Worm (Caenorhabditis elegans) whole organism, young adult: ENCODE results near the gene M176.16.

Experiments used
- B0019.2 ChIP-seq: fragments of 200-800 bp; sonication (Bioruptor generic); conservative IDR thresholded peaks from 2 replicates; pipeline ENCODE4 v1.3.6; 2022; ENCODE audit warnings: missing genetic modification reagents, missing genetic modification characterization, missing compliant biosample characterization
- B0261.1 ChIP-seq: sonication (generic microtip); optimal IDR thresholded peaks from 2 replicates; lab custom pipeline; 2016; ENCODE audit warnings: mild to moderate bottlenecking, missing genetic modification characterization, moderate library complexity, missing compliant biosample characterization
- C06A6.2 ChIP-seq: fragments of 200-800 bp; sonication (Bioruptor generic); conservative IDR thresholded peaks from 2 replicates; pipeline ENCODE4 v1.3.6; 2022; ENCODE audit warnings: missing genetic modification characterization, missing compliant biosample characterization
- F23B12.7 ChIP-seq: sonication (generic microtip); optimal IDR thresholded peaks from 2 replicates; lab custom pipeline; 2017; ENCODE audit warnings: missing genetic modification characterization, mild to moderate bottlenecking, missing compliant biosample characterization, antibody characterized with exemption, moderate library complexity; ENCODE audit not compliant: insufficient read depth
- F49E8.2 ChIP-seq: sonication (generic microtip); optimal IDR thresholded peaks from 3 replicates; lab custom pipeline; 2017; ENCODE audit warnings: missing genetic modification characterization, mild to moderate bottlenecking, missing compliant biosample characterization, antibody characterized with exemption, moderate library complexity; ENCODE audit not compliant: insufficient read depth
- F55B11.4 ChIP-seq: sonication (generic microtip); optimal IDR thresholded peaks from 2 replicates; lab custom pipeline; 2016; ENCODE audit warnings: missing compliant biosample characterization, missing genetic modification characterization, borderline replicate concordance; ENCODE audit not compliant: insufficient read depth
- K11D2.4 ChIP-seq: fragments of 200-800 bp; sonication (Bioruptor generic); IDR thresholded peaks from 2 replicates; pipeline ENCODE4 v1.3.6; 2022; ENCODE audit warnings: missing genetic modification reagents, missing genetic modification characterization, missing compliant biosample characterization
- T07F8.4 ChIP-seq: sonication (generic microtip); optimal IDR thresholded peaks from 2 replicates; lab custom pipeline; 2016; ENCODE audit warnings: mild to moderate bottlenecking, missing genetic modification characterization, moderate library complexity, missing compliant biosample characterization
- ama-1 ChIP-seq, 3 experiments: fragments of 150-350 bp in 1 of 3; sonication (generic microtip) in 2 of 3; optimal IDR thresholded peaks; 2 replicates each; lab custom pipeline; 2014 to 2018; ENCODE audit warnings: missing biosample characterization in 2 of 3, missing genetic modification characterization in 2 of 3, missing genetic modification reagents in 2 of 3
- aptf-2 ChIP-seq: fragments of 200-800 bp; sonication (Bioruptor generic); conservative IDR thresholded peaks from 2 replicates; pipeline ENCODE4 v1.3.6; 2022; ENCODE audit warnings: missing genetic modification reagents, missing genetic modification characterization, missing compliant biosample characterization
- athp-1 ChIP-seq: sonication (generic microtip); optimal IDR thresholded peaks from 2 replicates; lab custom pipeline; 2017; ENCODE audit warnings: mild to moderate bottlenecking, missing genetic modification characterization, missing compliant biosample characterization
- attf-6 ChIP-seq: fragments of 200-800 bp; sonication (Bioruptor generic); IDR thresholded peaks from 2 replicates; pipeline ENCODE4 v1.3.6; 2022; ENCODE audit warnings: missing genetic modification reagents, missing genetic modification characterization, missing compliant biosample characterization
- bed-1 ChIP-seq: fragments of 200-800 bp; sonication (Bioruptor generic); IDR thresholded peaks from 2 replicates; pipeline ENCODE4 v1.3.6; 2022; ENCODE audit warnings: missing genetic modification reagents, missing genetic modification characterization, missing compliant biosample characterization
- cebp-2 ChIP-seq: fragments of 200-800 bp; sonication (Bioruptor generic); IDR thresholded peaks from 2 replicates; pipeline ENCODE4 v1.3.6; 2022; ENCODE audit warnings: missing genetic modification characterization, missing compliant biosample characterization
- ceh-100 ChIP-seq: fragments of 200-800 bp; sonication (Bioruptor generic); IDR thresholded peaks from 2 replicates; pipeline ENCODE4 v1.3.6; 2022; ENCODE audit warnings: missing genetic modification reagents, missing genetic modification characterization, missing compliant biosample characterization
- ceh-79 ChIP-seq: sonication (generic microtip); optimal IDR thresholded peaks from 2 replicates; lab custom pipeline; 2017; ENCODE audit warnings: mild to moderate bottlenecking, missing genetic modification characterization, missing compliant biosample characterization
- die-1 ChIP-seq: sonication (generic microtip); optimal IDR thresholded peaks from 2 replicates; lab custom pipeline; 2016; ENCODE audit warnings: missing genotype, mild to moderate bottlenecking, missing genetic modification characterization, missing compliant biosample characterization
- dpl-1 ChIP-seq: fragments of 150-350 bp; optimal IDR thresholded peaks from 2 replicates; lab custom pipeline; 2014; ENCODE audit warnings: missing biosample characterization, missing genetic modification reagents, missing genetic modification characterization
- efl-1 ChIP-seq: fragments of 150-350 bp; optimal IDR thresholded peaks from 2 replicates; lab custom pipeline; 2014; ENCODE audit warnings: missing biosample characterization, missing genetic modification reagents, missing genetic modification characterization
- ekl-4 ChIP-seq: fragments of 200-800 bp; sonication (Bioruptor generic); IDR thresholded peaks from 2 replicates; pipeline ENCODE4 v1.3.6; 2022; ENCODE audit warnings: missing genetic modification reagents, missing genetic modification characterization, missing compliant biosample characterization
- him-1 ChIP-seq: sonication (generic microtip); optimal IDR thresholded peaks from 2 replicates; lab custom pipeline; 2016; ENCODE audit warnings: missing genotype, missing genetic modification reagents, missing genetic modification characterization, missing compliant biosample characterization
- hmg-1.2 ChIP-seq: fragments of 200-800 bp; sonication (Bioruptor generic); IDR thresholded peaks from 2 replicates; pipeline ENCODE4 v1.3.6; 2022; ENCODE audit warnings: missing genetic modification reagents, missing genetic modification characterization, missing compliant biosample characterization
- hsf-1 ChIP-seq: fragments of 200-800 bp; sonication (Bioruptor generic); IDR thresholded peaks from 2 replicates; pipeline ENCODE4 v1.3.6; 2022; ENCODE audit warnings: missing genetic modification reagents, missing genetic modification characterization, missing compliant biosample characterization
- lag-1 ChIP-seq: fragments of 200-800 bp; sonication (Bioruptor generic); IDR thresholded peaks from 2 replicates; pipeline ENCODE4 v1.3.6; 2022; ENCODE audit warnings: missing genetic modification reagents, missing genetic modification characterization, missing compliant biosample characterization
- let-526 ChIP-seq: fragments of 200-800 bp; sonication (Bioruptor generic); IDR thresholded peaks from 2 replicates; pipeline ENCODE4 v1.3.6; 2022; ENCODE audit warnings: missing genetic modification reagents, missing genetic modification characterization, missing compliant biosample characterization
- let-607 ChIP-seq, 2 experiments: fragments of 200-800 bp in 1 of 2; sonication (Bioruptor generic) in 1 of 2; sonication (generic microtip) in 1 of 2; optimal IDR thresholded peaks; 2 replicates each; lab custom pipeline; 2016 to 2018; ENCODE audit warnings: mild to moderate bottlenecking in 2 of 2, missing compliant biosample characterization in 2 of 2, missing genetic modification characterization in 2 of 2, moderate library complexity in 2 of 2, missing genotype in 1 of 2
- lin-54 ChIP-seq: fragments of 200-800 bp; sonication (Bioruptor generic); optimal IDR thresholded peaks from 2 replicates; lab custom pipeline; 2018; ENCODE audit warnings: mild to moderate bottlenecking, missing genetic modification characterization, missing compliant biosample characterization
- lsy-27 ChIP-seq: sonication (generic microtip); optimal IDR thresholded peaks from 2 replicates; lab custom pipeline; 2017; ENCODE audit warnings: missing genetic modification characterization, mild to moderate bottlenecking, missing compliant biosample characterization, antibody characterized with exemption, missing genotype, borderline replicate concordance; ENCODE audit not compliant: insufficient read depth
- madf-3 ChIP-seq: fragments of 200-800 bp; sonication (Bioruptor generic); IDR thresholded peaks from 2 replicates; pipeline ENCODE4 v1.3.6; 2022; ENCODE audit warnings: missing genetic modification reagents, missing genetic modification characterization, missing compliant biosample characterization
- nhr-120 ChIP-seq: fragments of 200-800 bp; sonication (Bioruptor generic); IDR thresholded peaks from 2 replicates; pipeline ENCODE4 v1.3.6; 2022; ENCODE audit warnings: missing genetic modification characterization, missing compliant biosample characterization
- nhr-80 ChIP-seq: sonication (generic microtip); optimal IDR thresholded peaks from 2 replicates; lab custom pipeline; 2016; ENCODE audit warnings: missing genetic modification characterization, missing compliant biosample characterization
- pbrm-1 ChIP-seq: fragments of 200-800 bp; sonication (Bioruptor generic); IDR thresholded peaks from 2 replicates; pipeline ENCODE4 v1.3.6; 2022; ENCODE audit warnings: missing genetic modification reagents, missing genetic modification characterization, missing compliant biosample characterization
- pha-4 ChIP-seq: fragments of 150-350 bp; sonication (generic microtip); optimal IDR thresholded peaks from 2 replicates; lab custom pipeline; 2014; ENCODE audit warnings: missing biosample characterization, missing genetic modification reagents, missing genetic modification characterization
- repo-1 ChIP-seq: sonication (generic microtip); optimal IDR thresholded peaks from 2 replicates; lab custom pipeline; 2017; ENCODE audit warnings: mild to moderate bottlenecking, missing genetic modification characterization, missing compliant biosample characterization
- rpc-1 ChIP-seq, 2 experiments: fragments of 150-350 bp in 1 of 2; sonication (generic microtip) in 1 of 2; optimal IDR thresholded peaks; 2 replicates each; lab custom pipeline; 2014 to 2018; ENCODE audit warnings: missing biosample characterization in 1 of 2, missing genetic modification characterization in 1 of 2, missing genetic modification reagents in 1 of 2, missing genotype in 1 of 2
- snpc-1.1 ChIP-seq: sonication (generic microtip); optimal IDR thresholded peaks from 2 replicates; lab custom pipeline; 2017; ENCODE audit warnings: missing genetic modification characterization, mild to moderate bottlenecking, missing compliant biosample characterization, antibody characterized with exemption, moderate library complexity, missing genotype, missing genetic modification reagents; ENCODE audit not compliant: insufficient read depth
- tbx-9 ChIP-seq: sonication (generic microtip); optimal IDR thresholded peaks from 2 replicates; lab custom pipeline; 2016; ENCODE audit warnings: borderline replicate concordance, missing genetic modification characterization, inconsistent platforms, missing compliant biosample characterization
- unc-130 ChIP-seq: sonication (generic microtip); optimal IDR thresholded peaks from 2 replicates; lab custom pipeline; 2016; ENCODE audit warnings: missing genetic modification reagents, missing genetic modification characterization, missing compliant biosample characterization
- xnd-1 ChIP-seq: sonication (generic microtip); optimal IDR thresholded peaks from 2 replicates; lab custom pipeline; 2016; ENCODE audit warnings: missing genotype, missing genetic modification reagents, missing genetic modification characterization, missing compliant biosample characterization
- zim-3 ChIP-seq: sonication (generic microtip); optimal IDR thresholded peaks from 2 replicates; lab custom pipeline; 2017; ENCODE audit warnings: mild to moderate bottlenecking, missing genetic modification characterization, moderate library complexity, missing compliant biosample characterization
- ztf-18 ChIP-seq: sonication (generic microtip); optimal IDR thresholded peaks from 2 replicates; lab custom pipeline; 2016; ENCODE audit warnings: missing genotype, mild to moderate bottlenecking, missing genetic modification characterization, missing compliant biosample characterization
- ztf-25 ChIP-seq: fragments of 200-800 bp; sonication (Bioruptor generic); IDR thresholded peaks from 2 replicates; pipeline ENCODE4 v1.3.6; 2022; ENCODE audit warnings: missing genetic modification reagents, missing genetic modification characterization, missing compliant biosample characterization

Gene M176.16

ce11 chrII:9433609-9434008 is 15.3 kb downstream of the M176.16 start, which contains the start of gene kin-15:
kin-15 (minus strand) TSS chrII:9433709.
- no peak for TF ChIP-seq B0261.1 (tag; lab: Kevin White, UChicago)
- no peak for TF ChIP-seq K11D2.4
- no peak for TF ChIP-seq hmg-1.2 (GFP tag; lab: Robert Waterston, UW)
- TF ChIP-seq pha-4 (tag; lab: Kevin White, UChicago), result no peak
- no peak for TF ChIP-seq ekl-4 (GFP tag; lab: Robert Waterston, UW)
- TF ChIP-seq efl-1 (GFP tag; lab: Kevin White, UChicago), result no peak
- no peak for TF ChIP-seq hsf-1 (GFP tag; lab: Robert Waterston, UW)
- no peak for TF ChIP-seq xnd-1 (tag; lab: Kevin White, UChicago)
- TF ChIP-seq ztf-25 (GFP tag; lab: Robert Waterston, UW), result no peak
- no peak for TF ChIP-seq ztf-18 (tag; lab: Kevin White, UChicago)
- no peak for TF ChIP-seq tbx-9 (tag; lab: Kevin White, UChicago)
- TF ChIP-seq C06A6.2 (GFP tag; lab: Robert Waterston, UW), result no peak
- TF ChIP-seq repo-1 (tag; lab: Kevin White, UChicago), result no peak
- TF ChIP-seq aptf-2 (GFP tag; lab: Robert Waterston, UW), result no peak
- no peak for TF ChIP-seq cebp-2 (GFP tag; lab: Robert Waterston, UW)
- no peak for TF ChIP-seq ama-1 (optimal IDR thresholded peaks at IDR 0.05; lab: Kevin White, UChicago)
- no peak for TF ChIP-seq ama-1 (GFP tag; optimal IDR thresholded peaks at IDR 0.05; lab: Kevin White, UChicago)
- no peak for TF ChIP-seq T07F8.4
- no peak for TF ChIP-seq let-526 (GFP tag; lab: Robert Waterston, UW)
- no peak for TF ChIP-seq let-607 (tag; optimal IDR thresholded peaks at IDR 0.05; lab: Kevin White, UChicago)
- TF ChIP-seq madf-3 (GFP tag; lab: Robert Waterston, UW), result no peak

ce11 chrII:9436009-9436408 is 17.7 kb downstream of the M176.16 start, which contains the start of gene kin-16:
kin-16 (minus strand) TSS chrII:9436109.
- TF ChIP-seq B0019.2 (GFP tag; lab: Robert Waterston, UW) (no peak), ceh-100 (GFP tag; lab: Robert Waterston, UW) (no peak), nhr-120 (GFP tag; lab: Robert Waterston, UW) (no peak), F23B12.7 (tag; lab: Kevin White, UChicago) (no peak), zim-3 (tag; lab: Kevin White, UChicago) (no peak), him-1 (tag; lab: Kevin White, UChicago) (no peak), die-1 (tag; lab: Kevin White, UChicago) (no peak), rpc-1 (optimal IDR thresholded peaks at IDR 0.05; lab: Kevin White, UChicago) (no peak), rpc-1 (tag; optimal IDR thresholded peaks at IDR 0.05; lab: Kevin White, UChicago) (no peak)

ce11 chrII:9438227-9438626 is 19.9 kb downstream of the M176.16 start, which contains the start of gene chil-13:
chil-13 (minus strand) TSS chrII:9438327.
- TF ChIP-seq lag-1 (GFP tag; lab: Robert Waterston, UW) (no peak), snpc-1.1 (tag; lab: Kevin White, UChicago) (no peak), dpl-1 (GFP tag; lab: Kevin White, UChicago) (no peak), F55B11.4 (tag; lab: Kevin White, UChicago) (no peak), attf-6 (no peak), lsy-27 (no peak), nhr-80 (tag; lab: Kevin White, UChicago) (no peak), F49E8.2 (no peak), bed-1 (GFP tag; lab: Robert Waterston, UW) (no peak), pbrm-1 (GFP tag; lab: Robert Waterston, UW) (no peak), ztf-18 (tag; lab: Kevin White, UChicago) (no peak), unc-130 (GFP tag; lab: Kevin White, UChicago) (no peak), lin-54 (GFP tag; lab: Kevin White, UChicago) (no peak), C06A6.2 (GFP tag; lab: Robert Waterston, UW) (no peak), ceh-79 (no peak), let-526 (GFP tag; lab: Robert Waterston, UW) (no peak), athp-1 (no peak)
